Worm (Caenorhabditis elegans) whole organism, early embryonic: ENCODE measurements around the gene dyla-1.

Experiments used
- ama-1 ChIP-seq: fragments of 150-350 bp; optimal IDR thresholded peaks from 2 replicates; lab custom pipeline; 2014
- ceh-13 ChIP-seq: fragments of 200-800 bp; sonication (Bioruptor generic); optimal IDR thresholded peaks from 2 replicates; lab custom pipeline; 2018; ENCODE audit warnings: mild to moderate bottlenecking, missing genetic modification characterization, missing compliant biosample characterization
- flt-1 ChIP-seq: fragments of 200-800 bp; sonication (Bioruptor generic); IDR thresholded peaks from 2 replicates; pipeline ENCODE4 v1.3.6; 2022; ENCODE audit warnings: missing genetic modification characterization, missing compliant biosample characterization
- tra-4 ChIP-seq: sonication (generic microtip); optimal IDR thresholded peaks from 2 replicates; lab custom pipeline; 2017; ENCODE audit warnings: missing genetic modification characterization, missing compliant biosample characterization

ce11 chrX:16859956-16860446, 19.2 kb downstream of the dyla-1 start, which contains the start of gene T20F7.3:
- TF ChIP-seq ceh-13 (no peak), tra-4 (tag; lab: Kevin White, UChicago) (no peak), flt-1 (GFP tag; lab: Robert Waterston, UW) (no peak), ama-1 (lab: Kevin White, UChicago) (no peak)
